Worm (Caenorhabditis elegans): ENCODE results near the gene ZK856.6.

DNA sequence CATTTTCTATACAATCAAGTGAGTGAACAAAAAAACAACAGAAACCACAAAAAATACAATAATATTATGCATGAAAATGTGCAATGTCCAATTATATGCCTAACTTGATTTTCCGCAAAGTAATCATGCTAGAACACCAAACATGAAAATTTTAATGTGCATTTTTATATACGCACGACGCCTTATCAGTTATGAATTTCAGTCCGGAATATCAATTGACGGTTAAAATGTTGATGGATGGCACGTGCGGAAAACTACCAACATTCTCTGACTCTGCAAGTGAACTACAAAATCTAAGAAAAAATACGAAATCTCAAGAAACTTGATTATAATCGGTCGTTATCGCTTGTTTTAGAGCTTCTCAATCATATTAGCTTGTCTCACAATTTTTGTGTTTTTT, 38.5 kb upstream of the ZK856.6 start:
- no peak for TF ChIP-seq ama-1 (optimal IDR thresholded peaks at IDR 0.05)
- TF ChIP-seq F13C5.2 (tag; optimal IDR thresholded peaks at IDR 0.05) = no peak
- TF ChIP-seq ceh-36 (tag; optimal IDR thresholded peaks at IDR 0.05) = no peak
- TF ChIP-seq ets-7 (tag; optimal IDR thresholded peaks at IDR 0.05) = no peak
- no peak for TF ChIP-seq tbx-11 (GFP tag; IDR thresholded peaks at IDR 0.05)
- TF ChIP-seq hmg-4 (GFP tag; optimal IDR thresholded peaks at IDR 0.05) = no peak
- TF ChIP-seq B0310.2 (tag; optimal IDR thresholded peaks at IDR 0.05) = no peak
- TF ChIP-seq sea-1 (GFP tag; conservative IDR thresholded peaks at IDR 0.05) = no peak
- TF ChIP-seq tra-4 (tag; optimal IDR thresholded peaks at IDR 0.05) = no peak
- TF ChIP-seq hmbx-1 (tag; optimal IDR thresholded peaks at IDR 0.05) = no peak
- TF ChIP-seq ceh-13 (GFP tag; optimal IDR thresholded peaks at IDR 0.05) = no peak
- TF ChIP-seq flt-1 (GFP tag; IDR thresholded peaks at IDR 0.05) = no peak

Data from whole organism, early embryonic.